Worm (Caenorhabditis elegans) whole organism, dauer: ENCODE data around the gene F15H10.12.

Experiments
- unc-62 ChIP-seq: sonication (generic microtip); optimal IDR thresholded peaks from 2 replicates; lab custom pipeline; 2017; ENCODE audit warnings: missing biosample characterization, missing genetic modification reagents, missing genetic modification characterization

Gene F15H10.12

ce11 chrV:10416925-10417324 is 7.0 kb upstream of the F15H10.12 start, which contains the start of gene F15H10.10:
Gene F15H10.10 (minus strand): TSS chrV:10417025.
- no peak for TF ChIP-seq unc-62 (GFP tag; lab: Kevin White, UChicago)

ce11 chrV:10414610-10415009 is 4.7 kb upstream of the F15H10.12 start, which contains the start of gene F15H10.9:
Gene F15H10.9 (minus strand): TSS chrV:10414710.
- no peak for TF ChIP-seq unc-62 (GFP tag; lab: Kevin White, UChicago)

- no peak for TF ChIP-seq unc-62 (GFP tag; lab: Kevin White, UChicago)
Measured at ce11 chrV:10406313-10406712, 3.6 kb downstream of the F15H10.12 start, which contains the start of gene F15H10.7. Gene F15H10.7 (minus strand): TSS chrV:10406413.

DNA sequence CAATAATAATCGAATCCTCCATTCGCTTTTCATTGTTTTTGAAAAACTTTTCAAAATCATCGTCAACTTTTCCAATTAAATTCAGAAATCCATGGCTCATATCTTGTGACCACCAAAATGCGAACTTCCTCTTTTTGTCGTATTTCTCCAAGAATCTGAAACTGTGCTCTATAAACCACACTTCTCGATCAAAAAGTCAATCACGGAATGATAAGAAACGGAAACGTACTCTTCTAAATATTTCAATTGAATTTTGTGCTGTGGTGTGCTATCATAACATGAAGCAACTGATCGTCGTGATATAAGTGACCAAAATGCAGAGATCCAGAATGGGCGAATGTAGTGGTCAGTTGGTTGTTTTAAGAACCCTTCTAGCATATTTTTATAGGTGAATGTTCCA is 5.2 kb downstream of the F15H10.12 start:
- no peak for TF ChIP-seq unc-62 (GFP tag; lab: Kevin White, UChicago)

- no peak for TF ChIP-seq unc-62 (GFP tag; lab: Kevin White, UChicago)
Measured at ce11 chrV:10402804-10403203, 7.1 kb downstream of the F15H10.12 start, which contains the start of gene F15H10.8. Gene F15H10.8 (minus strand): TSS chrV:10402904.

DNA sequence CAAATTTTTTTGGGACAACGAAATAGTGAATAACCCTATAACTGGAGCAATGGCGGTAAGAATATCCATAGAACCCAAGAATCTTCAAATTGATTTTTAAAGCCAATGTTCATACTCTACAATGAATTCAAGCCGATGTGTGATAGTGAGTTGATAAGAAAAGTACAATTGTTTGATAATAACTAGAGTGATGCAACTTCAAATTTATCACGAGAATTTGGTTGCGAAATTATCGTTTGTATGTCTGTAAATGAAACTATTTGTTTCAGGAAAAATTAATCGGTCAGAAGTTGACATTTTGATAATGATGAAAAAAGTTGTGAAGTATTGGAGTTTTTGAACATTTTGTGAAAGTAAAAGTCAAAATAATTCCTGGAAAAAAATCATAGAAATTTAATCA is 10.6 kb downstream of the F15H10.12 start:
- no peak for TF ChIP-seq unc-62 (GFP tag; lab: Kevin White, UChicago)

DNA sequence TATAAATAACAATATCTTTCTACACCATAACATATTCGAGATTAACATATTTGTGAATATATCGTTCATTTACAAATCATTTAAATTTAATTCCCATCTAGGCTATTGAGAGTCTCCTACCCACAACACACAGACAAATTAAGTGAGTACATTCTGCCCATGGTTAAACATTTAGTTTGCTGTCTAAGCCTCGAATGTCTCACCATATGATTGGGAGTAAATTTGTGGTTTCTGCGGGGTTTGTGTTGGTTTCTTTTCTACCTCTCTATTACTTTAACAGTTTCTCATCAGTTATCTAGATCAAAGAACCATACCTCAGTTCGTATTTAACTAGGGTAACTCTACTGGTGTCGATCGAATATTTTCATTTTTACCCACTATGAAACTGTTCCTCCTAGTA is 11.4 kb downstream of the F15H10.12 start, which contains the start of gene ugt-2:
Gene ugt-2 (plus strand): TSS at position 371 of the 400 bp plus-strand sequence.
- TF ChIP-seq unc-62 (GFP tag; lab: Kevin White, UChicago) = no peak

ce11 chrV:10395173-10395766 is 14.6 kb downstream of the F15H10.12 start, which contains the start of the genes col-151 and ugt-1:
Gene col-151 (minus strand): TSS chrV:10395223.
Gene ugt-1 (plus strand): TSS chrV:10395663.
- no peak for TF ChIP-seq unc-62 (GFP tag; lab: Kevin White, UChicago)

DNA sequence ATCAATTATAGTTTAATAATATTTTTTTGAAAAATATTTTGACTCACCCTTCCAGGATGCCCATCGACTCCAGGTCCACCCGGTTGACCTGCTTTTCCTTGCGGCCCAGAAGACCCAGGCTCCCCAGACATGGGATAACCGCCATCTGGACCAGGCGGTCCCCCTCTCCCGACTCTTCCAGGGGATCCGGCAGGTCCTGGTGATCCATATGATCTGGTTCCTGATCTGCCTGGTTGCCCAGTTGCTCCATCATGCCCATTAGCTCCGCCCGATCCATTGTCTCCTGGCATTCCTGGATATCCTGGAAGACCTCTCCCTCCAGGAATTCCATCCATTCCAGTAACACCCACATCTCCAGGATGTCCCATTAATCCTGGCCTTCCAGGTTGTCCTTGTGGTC is 16.2 kb downstream of the F15H10.12 start:
- no peak for TF ChIP-seq unc-62 (GFP tag; lab: Kevin White, UChicago)

ce11 chrV:10388318-10388717 is 21.6 kb downstream of the F15H10.12 start, which contains the start of gene AC3.5:
Gene AC3.5 (plus strand): TSS chrV:10388527.
- no peak for TF ChIP-seq unc-62 (GFP tag; lab: Kevin White, UChicago)

DNA sequence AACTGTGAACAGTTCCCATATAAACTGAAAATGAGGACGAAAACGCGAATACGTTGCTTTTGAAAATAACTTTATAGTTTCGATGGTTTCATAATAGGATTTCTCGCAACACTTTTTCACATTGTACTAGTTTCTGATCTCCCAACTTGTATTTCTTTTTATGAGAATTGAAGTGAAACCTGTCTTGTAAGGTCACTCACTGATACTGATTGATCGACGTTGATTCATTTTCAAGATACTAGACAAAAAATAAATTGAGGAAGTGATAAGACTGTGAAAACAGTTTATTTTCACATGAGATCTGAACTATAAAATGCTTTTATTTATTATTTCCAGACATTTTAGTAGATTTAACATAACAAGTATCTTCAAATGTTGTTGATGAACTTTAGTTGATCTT is 22.5 kb downstream of the F15H10.12 start:
- no peak for TF ChIP-seq unc-62 (GFP tag; lab: Kevin White, UChicago)

DNA sequence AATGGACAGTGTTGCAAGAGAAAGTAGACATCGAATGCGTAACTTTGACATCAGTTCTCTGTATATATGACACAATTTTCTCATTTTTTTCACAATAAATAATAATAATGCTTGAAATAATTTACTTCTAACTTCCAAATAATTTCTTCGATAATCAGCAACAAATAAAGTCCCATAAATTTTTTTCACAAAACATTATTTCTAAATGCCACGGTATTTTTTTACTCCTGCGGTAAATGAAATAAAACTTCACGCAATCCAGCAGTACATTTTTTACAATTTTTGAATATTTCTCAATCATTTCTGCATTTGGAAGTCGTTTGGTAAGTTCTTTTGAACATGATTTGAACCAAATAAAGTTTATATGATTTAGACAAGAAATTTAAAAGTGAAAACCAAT is 25.9 kb downstream of the F15H10.12 start, which contains the start of gene spe-10:
Gene spe-10 (plus strand): TSS at position 301 of the 400 bp plus-strand sequence.
- TF ChIP-seq unc-62 (GFP tag; lab: Kevin White, UChicago) = no peak

DNA sequence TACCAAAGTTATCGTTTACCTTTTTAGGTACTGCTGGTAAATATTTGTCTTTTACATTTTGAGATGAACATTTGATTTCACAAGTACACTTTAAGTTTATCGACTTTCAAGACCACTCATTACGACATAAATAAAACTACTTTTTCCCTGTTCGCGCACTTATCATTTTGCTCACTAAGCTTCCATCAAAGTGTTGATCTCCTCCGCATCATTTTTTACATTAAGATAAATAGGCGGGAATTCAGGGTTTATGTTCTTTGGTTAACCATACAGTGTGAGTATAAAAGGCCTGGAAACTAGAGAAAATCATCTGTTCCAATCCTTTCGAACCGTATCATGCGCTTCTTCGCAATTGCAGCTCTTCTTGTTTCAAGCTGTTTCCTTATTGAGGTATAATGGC is 27.7 kb downstream of the F15H10.12 start, which contains the start of gene pqn-2:
Gene pqn-2 (plus strand): TSS at position 301 of the 400 bp plus-strand sequence.
- TF ChIP-seq unc-62 (GFP tag; lab: Kevin White, UChicago) = no peak

ce11 chrV:10381726-10382125 is 28.2 kb downstream of the F15H10.12 start, which contains the start of gene abu-1:
Gene abu-1 (minus strand): TSS chrV:10381826.
- TF ChIP-seq unc-62 (GFP tag; lab: Kevin White, UChicago) = no peak

- no peak for TF ChIP-seq unc-62 (GFP tag; lab: Kevin White, UChicago)
Measured at ce11 chrV:10379761-10380160, 30.1 kb downstream of the F15H10.12 start.

- TF ChIP-seq unc-62 (GFP tag; lab: Kevin White, UChicago) = no peak
Measured at ce11 chrV:10379293-10379692, 30.6 kb downstream of the F15H10.12 start, which contains the start of gene AC3.12. Gene AC3.12 (minus strand): TSS chrV:10379393.

DNA sequence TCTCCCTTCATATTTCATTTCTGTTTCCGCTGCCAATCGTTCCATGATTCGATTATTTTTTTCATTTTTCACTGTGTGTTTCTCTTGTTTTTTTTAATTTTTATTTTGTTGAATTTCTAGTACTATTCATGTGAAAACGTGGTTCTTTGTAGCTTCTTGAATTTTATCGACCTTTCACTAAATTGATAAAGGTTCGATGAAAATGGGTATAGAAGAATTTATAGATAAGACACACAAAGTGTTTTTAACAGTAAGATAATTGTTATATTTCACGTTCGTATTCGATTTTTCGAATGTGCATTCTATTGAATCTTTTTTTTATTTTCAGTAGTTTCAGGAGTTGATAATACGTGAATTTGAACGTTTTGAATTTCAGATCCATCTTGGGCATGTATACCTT is 37.9 kb downstream of the F15H10.12 start, which contains the start of gene ugt-49:
Gene ugt-49 (plus strand): TSS at position 371 of the 400 bp plus-strand sequence.
- TF ChIP-seq unc-62 (GFP tag; lab: Kevin White, UChicago) = no peak
